Fruit fly (Drosophila melanogaster): ENCODE data around the gene Lgr4.
A peak's percentile ranks its signal among the peaks of the same experiment; 100 is the strongest.

DNA sequence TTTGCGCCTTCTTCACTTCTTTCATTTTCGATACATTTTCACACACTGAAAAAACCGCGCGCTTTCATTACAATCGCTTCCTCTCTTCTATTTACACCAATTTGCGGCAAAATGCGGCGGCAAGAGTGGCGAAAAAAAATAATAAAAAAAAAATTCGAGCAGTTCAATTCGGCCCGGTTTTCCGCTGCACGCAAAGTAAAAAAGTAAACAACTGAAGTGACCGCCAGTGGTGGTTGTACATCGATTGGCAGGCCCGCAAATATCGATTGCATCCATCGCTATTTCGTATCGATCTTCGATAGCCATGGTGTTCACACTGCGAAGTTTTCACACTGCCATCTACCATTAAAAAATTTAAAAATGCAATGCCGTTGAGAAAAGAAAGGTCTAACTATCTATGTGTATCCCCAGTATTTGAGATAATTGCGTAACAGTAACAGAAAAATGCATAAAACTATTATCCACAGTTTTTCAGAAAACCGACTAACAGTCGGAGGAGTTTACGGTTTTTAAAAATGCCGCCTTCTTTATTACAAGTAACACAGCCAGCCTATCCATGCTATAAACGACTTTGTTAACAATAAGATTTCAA, 76.6 kb downstream of the Lgr4 start, which contains the start of gene Chpf:
- TF ChIP-seq CG32121 (GFP tag; IDR thresholded peaks at IDR 0.05), result peak; percentile 55
- TF ChIP-seq Pif1B (GFP tag; optimal IDR thresholded peaks at IDR 0.05), result peak; percentile 42
